Worm (Caenorhabditis elegans) whole organism, early embryonic: ENCODE results near the gene dod-21.

Experiments used
- B0310.2 ChIP-seq: sonication (generic microtip); optimal IDR thresholded peaks from 2 replicates; lab custom pipeline; 2016; ENCODE audit warnings: mild to moderate bottlenecking, missing genetic modification characterization, missing compliant biosample characterization
- ama-1 ChIP-seq: fragments of 150-350 bp; optimal IDR thresholded peaks from 2 replicates; lab custom pipeline; 2014
- ceh-13 ChIP-seq: fragments of 200-800 bp; sonication (Bioruptor generic); optimal IDR thresholded peaks from 2 replicates; lab custom pipeline; 2018; ENCODE audit warnings: mild to moderate bottlenecking, missing genetic modification characterization, missing compliant biosample characterization
- hmbx-1 ChIP-seq: sonication (generic microtip); optimal IDR thresholded peaks from 2 replicates; lab custom pipeline; 2016; ENCODE audit warnings: mild to moderate bottlenecking, missing genetic modification characterization, missing compliant biosample characterization
- scrt-1 ChIP-seq: fragments of 200-800 bp; sonication (Bioruptor generic); IDR thresholded peaks from 2 replicates; pipeline ENCODE4 v1.3.6; 2022; ENCODE audit warnings: missing genetic modification characterization, missing compliant biosample characterization

ce11 chrIV:12969141-12969540 lies 32.6 kb downstream of the dod-21 start, which contains the start of gene F55G11.2:
- TF ChIP-seq ama-1 (lab: Kevin White, UChicago) (no peak), hmbx-1 (tag; lab: Kevin White, UChicago) (no peak), ceh-13 (GFP tag; lab: Kevin White, UChicago) (no peak), scrt-1 (GFP tag; lab: Robert Waterston, UW) (no peak), B0310.2 (tag; lab: Kevin White, UChicago) (no peak)
